Fruit fly (Drosophila melanogaster): ENCODE results near the gene ng1.

Gene ng1

DNA sequence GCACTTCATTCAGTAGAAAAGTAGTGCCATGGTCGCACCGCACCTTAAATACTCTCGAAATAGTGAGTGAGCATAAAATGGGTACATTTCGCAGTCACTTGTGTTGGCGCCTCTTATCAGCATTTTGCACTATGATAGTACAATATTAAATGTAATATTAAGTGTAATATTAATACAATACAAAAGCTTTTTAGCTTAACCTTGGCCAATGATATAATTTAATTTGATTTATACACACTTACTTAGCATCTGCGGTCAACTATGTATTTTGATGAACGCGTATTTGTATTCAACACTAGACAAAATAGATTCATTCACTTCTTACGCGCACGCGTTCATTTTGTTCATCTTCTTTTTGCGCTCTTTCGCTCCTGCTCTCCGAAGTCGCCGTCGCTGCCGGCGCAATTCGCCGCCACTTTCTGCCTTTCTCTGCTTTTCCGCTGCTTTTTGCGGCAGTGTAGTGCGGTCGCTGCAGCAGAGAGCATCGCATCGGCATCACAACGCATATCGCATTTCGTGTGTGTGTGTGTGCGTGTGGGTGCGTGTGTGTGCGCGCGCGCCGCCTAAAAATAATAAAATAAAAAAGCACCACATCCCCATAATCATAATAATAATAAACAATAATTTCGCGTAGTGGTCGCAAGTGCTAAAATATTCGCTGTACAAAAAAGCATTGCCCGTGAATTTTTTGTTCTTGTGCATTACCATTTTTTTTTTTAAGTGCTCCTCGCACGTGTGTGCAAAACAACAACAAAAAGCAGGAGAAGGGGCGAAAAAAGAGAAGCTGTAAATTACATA, 46.9 kb downstream of the ng1 start (continued):
- TF ChIP-seq Ada2b (GFP tag; IDR thresholded peaks at IDR 0.05), result peak; percentile 42; the same call in 1 of the 2 replicates
- peak; percentile 52 for TF ChIP-seq CG7839 (tag; optimal IDR thresholded peaks at IDR 0.05)
- TF ChIP-seq D19B (GFP tag; optimal IDR thresholded peaks at IDR 0.05), result no peak
- TF ChIP-seq CG11247 (GFP tag; IDR thresholded peaks at IDR 0.05), result no peak
- no peak for TF ChIP-seq Dp (GFP tag; optimal IDR thresholded peaks at IDR 0.05)
- TF ChIP-seq ind (GFP tag; optimal IDR thresholded peaks at IDR 0.05), result peak; percentile 45
- TF ChIP-seq CG17612 (GFP tag; IDR thresholded peaks at IDR 0.05), result no peak
- TF ChIP-seq CG18476 (GFP tag; optimal IDR thresholded peaks at IDR 0.05), result no peak
- no peak for TF ChIP-seq CG12155 (GFP tag; optimal IDR thresholded peaks at IDR 0.05)
- no peak for TF ChIP-seq CG11560 (tag; IDR thresholded peaks at IDR 0.05)
- TF ChIP-seq eve (GFP tag; optimal IDR thresholded peaks at IDR 0.05), result peak in 1 of 2 experiments; percentile 90
- no peak for TF ChIP-seq hb (GFP tag; IDR thresholded peaks at IDR 0.05; ENCODE audit: partially characterized antibody)
- no peak for TF ChIP-seq CG5245 (GFP tag; optimal IDR thresholded peaks at IDR 0.05)
- TF ChIP-seq CG13424 (tag; optimal IDR thresholded peaks at IDR 0.05), result peak; percentile 59
- TF ChIP-seq org-1 (GFP tag; optimal IDR thresholded peaks at IDR 0.05), result peak; percentile 39
- peak; percentile 67 for TF ChIP-seq gem (tag; optimal IDR thresholded peaks at IDR 0.05)
- TF ChIP-seq fru (optimal IDR thresholded peaks at IDR 0.05), result no peak
- TF ChIP-seq gcm2 (GFP tag; optimal IDR thresholded peaks at IDR 0.05), result no peak
- TF ChIP-seq CG8089 (GFP tag; optimal IDR thresholded peaks at IDR 0.05), result no peak
- TF ChIP-seq CG14441 (GFP tag; IDR thresholded peaks at IDR 0.05), result peak; percentile 46; the same call in 1 of the 2 replicates
- TF ChIP-seq CG16779 (GFP tag; IDR thresholded peaks at IDR 0.05), result no peak
- TF ChIP-seq CG10366 (GFP tag; IDR thresholded peaks at IDR 0.05), result peak; percentile 47
- no peak for TF ChIP-seq da (GFP tag; optimal IDR thresholded peaks at IDR 0.05)
- TF ChIP-seq Hmr (GFP tag; optimal IDR thresholded peaks at IDR 0.05), result peak; percentile 50
- peak; percentile 52; the same call in 1 of the 2 replicates for TF ChIP-seq Bgb (GFP tag; IDR thresholded peaks at IDR 0.05; ENCODE audit: partially characterized antibody)
- peak; percentile 46 for TF ChIP-seq PHDP (tag; optimal IDR thresholded peaks at IDR 0.05)
- peak; percentile 68 for TF ChIP-seq ewg (GFP tag; optimal IDR thresholded peaks at IDR 0.05)
- no peak for TF ChIP-seq Asciz (GFP tag; optimal IDR thresholded peaks at IDR 0.05)
- TF ChIP-seq Meics (GFP tag; optimal IDR thresholded peaks at IDR 0.05), result peak; percentile 51
- TF ChIP-seq tin (GFP tag; optimal IDR thresholded peaks at IDR 0.05), result peak; percentile 53
- TF ChIP-seq HHEX (GFP tag; optimal IDR thresholded peaks at IDR 0.05), result peak; percentile 38
- no peak for TF ChIP-seq gcm (GFP tag; optimal IDR thresholded peaks at IDR 0.05)
- TF ChIP-seq lmd (GFP tag; IDR thresholded peaks at IDR 0.05), result peak; percentile 35; the same call in 1 of the 2 replicates
- TF ChIP-seq insv (GFP tag; optimal IDR thresholded peaks at IDR 0.05), result no peak
- TF ChIP-seq esg (GFP tag; conservative IDR thresholded peaks at IDR 0.05), result peak; percentile 30; the same call in 1 of the 2 replicates
- TF ChIP-seq Atf3 (GFP tag; optimal IDR thresholded peaks at IDR 0.05), result no peak
- peak; percentile 8 for TF ChIP-seq tio (GFP tag; optimal IDR thresholded peaks at IDR 0.05)
- TF ChIP-seq sens-2 (GFP tag; IDR thresholded peaks at IDR 0.05), result peak; percentile 42; the same call in 1 of the 2 replicates
- TF ChIP-seq wor (GFP tag; IDR thresholded peaks at IDR 0.05), result peak; percentile 32; the same call in 1 of the 2 replicates
- peak; percentile 36; the same call in 1 of the 3 replicates for TF ChIP-seq CG11456 (GFP tag; IDR thresholded peaks at IDR 0.05)
- TF ChIP-seq oc (tag; optimal IDR thresholded peaks at IDR 0.05), result peak; percentile 8
- no peak for TF ChIP-seq sna (GFP tag; IDR thresholded peaks at IDR 0.05; ENCODE audit: partially characterized antibody)
- no peak for TF ChIP-seq Bdp1 (GFP tag; optimal IDR thresholded peaks at IDR 0.05)
- TF ChIP-seq cwo (GFP tag; optimal IDR thresholded peaks at IDR 0.05), result peak; percentile 66
- peak; percentile 28 for TF ChIP-seq NfI (GFP tag; optimal IDR thresholded peaks at IDR 0.05)
- no peak for TF ChIP-seq ac (GFP tag; optimal IDR thresholded peaks at IDR 0.05)
- TF ChIP-seq CrebB (tag; optimal IDR thresholded peaks at IDR 0.05), result no peak
- peak; percentile 14 for TF ChIP-seq dm (GFP tag; optimal IDR thresholded peaks at IDR 0.05)
- no peak for TF ChIP-seq CG9797 (GFP tag; optimal IDR thresholded peaks at IDR 0.05)

Measured in whole organism, embryonic.